Worm (Caenorhabditis elegans) whole organism, L2 larva: ENCODE results near the gene C33D9.13.
A peak's percentile ranks its signal among the peaks of the same experiment; 100 is the strongest.

Experiments
- C34F6.9 ChIP-seq: fragments of 150-350 bp; optimal IDR thresholded peaks from 2 replicates; lab custom pipeline; 2014; ENCODE audit warnings: missing biosample characterization, missing genetic modification characterization
- F13H6.1 ChIP-seq: sonication (generic microtip); optimal IDR thresholded peaks from 2 replicates; lab custom pipeline; 2016; ENCODE audit warnings: missing genetic modification characterization, missing compliant biosample characterization
- R02D3.7 ChIP-seq: fragments of 150-350 bp; optimal IDR thresholded peaks from 2 replicates; lab custom pipeline; 2014; ENCODE audit warnings: missing biosample characterization, missing genetic modification characterization
- Y55F3AM.14 ChIP-seq: fragments of 200-800 bp; sonication (Bioruptor generic); optimal IDR thresholded peaks from 2 replicates; lab custom pipeline; 2018; ENCODE audit warnings: mild to moderate bottlenecking, missing genetic modification characterization, missing compliant biosample characterization
- ZK546.5 ChIP-seq: sonication (generic microtip); optimal IDR thresholded peaks from 2 replicates; lab custom pipeline; 2017; ENCODE audit warnings: missing biosample characterization, missing genetic modification characterization
- aly-2 ChIP-seq: fragments of 150-350 bp; optimal IDR thresholded peaks from 2 replicates; lab custom pipeline; 2014; ENCODE audit warnings: missing biosample characterization, missing genetic modification characterization
- ama-1 ChIP-seq: fragments of 150-350 bp; optimal IDR thresholded peaks from 2 replicates; lab custom pipeline; 2018; ENCODE audit warnings: inconsistent platforms
- blmp-1 ChIP-seq: sonication (generic microtip); optimal IDR thresholded peaks from 2 replicates; lab custom pipeline; 2017; ENCODE audit warnings: missing genetic modification characterization, mild to moderate bottlenecking, missing compliant biosample characterization, antibody characterized with exemption, moderate library complexity; ENCODE audit not compliant: insufficient read depth
- ceh-16 ChIP-seq: fragments of 150-350 bp; optimal IDR thresholded peaks from 2 replicates; lab custom pipeline; 2014; ENCODE audit warnings: missing biosample characterization, missing genetic modification characterization
- ceh-82 ChIP-seq: fragments of 150-350 bp; optimal IDR thresholded peaks from 2 replicates; lab custom pipeline; 2014; ENCODE audit warnings: missing biosample characterization, missing genetic modification characterization
- dmd-4 ChIP-seq: sonication (generic microtip); optimal IDR thresholded peaks from 2 replicates; lab custom pipeline; 2017; ENCODE audit warnings: missing biosample characterization, missing genetic modification characterization
- egl-27 ChIP-seq: sonication (generic microtip); optimal IDR thresholded peaks from 3 replicates; lab custom pipeline; 2017; ENCODE audit warnings: missing biosample characterization, missing genetic modification reagents, missing genetic modification characterization
- elt-1 ChIP-seq: fragments of 150-350 bp; optimal IDR thresholded peaks from 2 replicates; lab custom pipeline; 2014; ENCODE audit warnings: missing biosample characterization, missing genetic modification characterization
- elt-3 ChIP-seq: sonication (generic microtip); optimal IDR thresholded peaks from 2 replicates; lab custom pipeline; 2017; ENCODE audit warnings: missing biosample characterization, missing genetic modification characterization
- fos-1 ChIP-seq: fragments of 150-350 bp; optimal IDR thresholded peaks from 2 replicates; lab custom pipeline; 2014; ENCODE audit warnings: missing biosample characterization, missing genetic modification characterization
- gmeb-1 ChIP-seq: fragments of 150-350 bp; optimal IDR thresholded peaks from 2 replicates; lab custom pipeline; 2014; ENCODE audit warnings: missing biosample characterization, missing genetic modification characterization
- lin-11 ChIP-seq: fragments of 150-350 bp; sonication (generic microtip); optimal IDR thresholded peaks from 2 replicates; lab custom pipeline; 2014; ENCODE audit warnings: missing biosample characterization, missing genetic modification characterization, inconsistent platforms, mixed read lengths
- lin-13 ChIP-seq: fragments of 150-350 bp; optimal IDR thresholded peaks from 2 replicates; lab custom pipeline; 2014; ENCODE audit warnings: missing biosample characterization, missing genetic modification reagents, missing genetic modification characterization
- lin-39 ChIP-seq: fragments of 150-350 bp; optimal IDR thresholded peaks from 2 replicates; lab custom pipeline; 2014; ENCODE audit warnings: missing biosample characterization, missing genetic modification reagents, missing genetic modification characterization
- lsy-2 ChIP-seq, 2 experiments: fragments of 150-350 bp in 1 of 2; sonication (generic microtip) in 1 of 2; optimal IDR thresholded peaks; 2 replicates each; lab custom pipeline; 2014 to 2017; ENCODE audit warnings: missing biosample characterization in 2 of 2, missing genetic modification characterization in 2 of 2
- mab-5 ChIP-seq: fragments of 150-350 bp; optimal IDR thresholded peaks from 2 replicates; lab custom pipeline; 2014; ENCODE audit warnings: missing biosample characterization, missing genetic modification characterization
- mbf-1 ChIP-seq: sonication (generic microtip); optimal IDR thresholded peaks from 2 replicates; lab custom pipeline; 2017; ENCODE audit warnings: missing biosample characterization, missing genetic modification characterization
- mdl-1 ChIP-seq, 2 experiments: fragments of 150-350 bp in 1 of 2; sonication (generic microtip) in 1 of 2; optimal IDR thresholded peaks; 2 replicates each; lab custom pipeline; 2017; ENCODE audit warnings: missing biosample characterization in 2 of 2, missing genetic modification characterization in 2 of 2
- nhr-10 ChIP-seq: sonication (generic microtip); optimal IDR thresholded peaks from 2 replicates; lab custom pipeline; 2017; ENCODE audit warnings: missing biosample characterization, missing genetic modification characterization
- nhr-11 ChIP-seq: fragments of 150-350 bp; optimal IDR thresholded peaks from 2 replicates; lab custom pipeline; 2014; ENCODE audit warnings: missing biosample characterization, missing genetic modification characterization
- nhr-12 ChIP-seq: fragments of 150-350 bp; optimal IDR thresholded peaks from 2 replicates; lab custom pipeline; 2014; ENCODE audit warnings: missing biosample characterization, missing genetic modification characterization
- nhr-129 ChIP-seq: fragments of 150-350 bp; optimal IDR thresholded peaks from 2 replicates; lab custom pipeline; 2014; ENCODE audit warnings: missing biosample characterization, missing genetic modification characterization
- nhr-21 ChIP-seq: fragments of 150-350 bp; optimal IDR thresholded peaks from 2 replicates; lab custom pipeline; 2014; ENCODE audit warnings: missing biosample characterization, missing genetic modification characterization
- nhr-23 ChIP-seq: fragments of 150-350 bp; optimal IDR thresholded peaks from 2 replicates; lab custom pipeline; 2014; ENCODE audit warnings: missing biosample characterization, missing genetic modification reagents, missing genetic modification characterization
- nhr-237 ChIP-seq: fragments of 150-350 bp; optimal IDR thresholded peaks from 2 replicates; lab custom pipeline; 2014; ENCODE audit warnings: missing biosample characterization, missing genetic modification characterization
- nhr-25 ChIP-seq: fragments of 150-350 bp; sonication (generic microtip); optimal IDR thresholded peaks from 3 replicates; lab custom pipeline; 2014; ENCODE audit warnings: missing biosample characterization, missing genetic modification characterization
- nhr-6 ChIP-seq: fragments of 150-350 bp; optimal IDR thresholded peaks from 2 replicates; lab custom pipeline; 2014; ENCODE audit warnings: missing biosample characterization, missing genetic modification characterization
- nhr-77 ChIP-seq: fragments of 150-350 bp; optimal IDR thresholded peaks from 2 replicates; lab custom pipeline; 2014; ENCODE audit warnings: missing biosample characterization, missing genetic modification characterization
- peb-1 ChIP-seq: fragments of 150-350 bp; optimal IDR thresholded peaks from 2 replicates; lab custom pipeline; 2014; ENCODE audit warnings: missing biosample characterization, missing genetic modification characterization
- sem-4 ChIP-seq: fragments of 150-350 bp; optimal IDR thresholded peaks from 2 replicates; lab custom pipeline; 2014; ENCODE audit warnings: missing biosample characterization, missing genetic modification reagents, missing genetic modification characterization
- skn-1 ChIP-seq: sonication (generic microtip); optimal IDR thresholded peaks from 2 replicates; lab custom pipeline; 2017; ENCODE audit warnings: missing biosample characterization, missing genetic modification characterization
- sma-9 ChIP-seq, 2 experiments: fragments of 150-350 bp in 1 of 2; sonication (generic microtip) in 1 of 2; optimal IDR thresholded peaks; 2 replicates each; lab custom pipeline; 2014 to 2016; ENCODE audit warnings: missing genetic modification characterization in 2 of 2, mild to moderate bottlenecking in 1 of 2, missing biosample characterization in 1 of 2, missing compliant biosample characterization in 1 of 2, missing genetic modification reagents in 1 of 2, moderate library complexity in 1 of 2
- unc-39 ChIP-seq: fragments of 150-350 bp; optimal IDR thresholded peaks from 2 replicates; lab custom pipeline; 2014; ENCODE audit warnings: missing biosample characterization, missing genetic modification characterization
- unc-55 ChIP-seq: fragments of 150-350 bp; sonication (generic microtip); optimal IDR thresholded peaks from 3 replicates; lab custom pipeline; 2014; ENCODE audit warnings: missing biosample characterization, missing genetic modification reagents, missing genetic modification characterization
- unc-62 ChIP-seq: fragments of 150-350 bp; optimal IDR thresholded peaks from 2 replicates; lab custom pipeline; 2014; ENCODE audit warnings: missing biosample characterization, missing genetic modification reagents, missing genetic modification characterization
- zag-1 ChIP-seq: fragments of 150-350 bp; optimal IDR thresholded peaks from 2 replicates; lab custom pipeline; 2014; ENCODE audit warnings: missing biosample characterization, missing genetic modification characterization
- ztf-11 ChIP-seq: sonication (generic microtip); optimal IDR thresholded peaks from 2 replicates; lab custom pipeline; 2017; ENCODE audit warnings: missing biosample characterization, missing genetic modification characterization
- ztf-4 ChIP-seq: fragments of 150-350 bp; optimal IDR thresholded peaks from 2 replicates; lab custom pipeline; 2014; ENCODE audit warnings: missing biosample characterization, missing genetic modification characterization

Gene C33D9.13

DNA sequence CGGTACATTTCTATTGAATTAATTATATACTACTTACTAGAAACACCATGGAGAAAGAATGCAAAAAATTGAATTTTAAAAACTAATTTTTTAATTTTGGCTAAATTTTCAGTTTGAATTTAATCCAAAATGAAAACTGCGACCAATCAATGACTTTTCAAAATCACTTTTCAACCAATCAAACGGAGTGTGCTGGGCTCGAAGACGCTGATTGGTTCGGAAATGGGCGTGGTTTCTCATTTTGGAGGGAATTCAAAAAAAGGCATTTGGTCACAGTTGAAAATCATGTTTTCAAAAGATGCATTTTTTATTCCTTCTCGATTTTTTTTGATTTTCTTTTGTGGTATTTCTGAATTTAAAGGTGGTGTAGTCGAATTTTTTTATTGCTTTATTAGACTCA, 36.1 kb downstream of the C33D9.13 start:
- TF ChIP-seq dmd-4 (tag; lab: Kevin White, UChicago) (no peak), elt-1 (tag; lab: Kevin White, UChicago) (no peak), gmeb-1 (tag; lab: Kevin White, UChicago) (no peak), sma-9 (GFP tag; optimal IDR thresholded peaks at IDR 0.05; lab: Kevin White, UChicago) (no peak), sma-9 (tag; optimal IDR thresholded peaks at IDR 0.05; lab: Kevin White, UChicago) (no peak), peb-1 (tag; lab: Kevin White, UChicago) (no peak)
- TF ChIP-seq, all 48 proteins: peak for 0

DNA sequence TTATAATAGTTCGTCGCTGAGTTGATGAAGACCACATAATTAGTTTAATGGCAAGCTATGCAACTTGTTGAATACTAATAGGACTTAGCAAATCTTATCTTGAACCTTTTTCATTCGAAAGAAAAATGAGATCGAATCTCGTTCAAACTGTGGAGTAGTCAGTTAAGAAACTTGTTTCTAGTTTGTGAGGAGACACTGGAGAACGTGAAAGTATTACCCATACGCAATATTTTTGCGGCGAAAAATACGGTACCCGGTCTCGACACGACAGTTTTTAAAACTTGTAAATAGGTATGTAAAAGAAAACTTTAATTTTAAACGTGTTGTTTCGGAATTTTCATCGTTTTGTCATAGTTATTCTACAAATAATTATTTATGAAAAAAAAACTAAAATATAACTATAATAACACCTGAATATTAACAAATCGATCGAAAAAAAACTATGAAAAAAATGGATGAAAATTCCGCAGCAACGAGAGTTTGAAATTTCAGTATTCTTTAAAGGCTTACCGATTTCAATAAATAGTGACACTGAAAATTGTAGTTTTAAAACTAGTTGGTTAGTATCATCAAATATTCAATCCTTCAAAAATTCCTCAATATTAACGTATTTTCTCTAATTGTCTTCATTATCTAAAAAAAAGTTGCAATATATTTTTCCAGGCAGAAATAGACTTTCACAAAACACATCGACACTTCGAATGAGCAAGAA, 39.3 kb downstream of the C33D9.13 start, which contains the start of the genes F20C5.7 and parg-1:
Gene F20C5.7, minus strand, starts transcription at position 101 of the 712 bp plus-strand sequence.
Gene parg-1, plus strand, starts transcription at position 662 of the 712 bp plus-strand sequence.
- no peak for TF ChIP-seq elt-1 (tag; lab: Kevin White, UChicago)
- no peak for TF ChIP-seq ZK546.5
- TF ChIP-seq blmp-1 (tag; lab: Kevin White, UChicago) = no peak
- no peak for TF ChIP-seq nhr-77 (tag; lab: Kevin White, UChicago)
- no peak for TF ChIP-seq lin-13 (GFP tag; lab: Kevin White, UChicago)
- TF ChIP-seq ceh-16 (tag; lab: Kevin White, UChicago) = no peak
- TF ChIP-seq elt-3 = no peak
- no peak for TF ChIP-seq lin-11
- TF ChIP-seq unc-55 (GFP tag; lab: Kevin White, UChicago) = no peak
- no peak for TF ChIP-seq mbf-1 (tag; lab: Kevin White, UChicago)
- no peak for TF ChIP-seq sem-4
- no peak for TF ChIP-seq unc-62 (GFP tag; lab: Kevin White, UChicago)
- TF ChIP-seq sma-9 (GFP tag; optimal IDR thresholded peaks at IDR 0.05; lab: Kevin White, UChicago) = no peak
- TF ChIP-seq sma-9 (tag; optimal IDR thresholded peaks at IDR 0.05; lab: Kevin White, UChicago) = no peak
- no peak for TF ChIP-seq nhr-237 (tag; lab: Kevin White, UChicago)
- TF ChIP-seq gmeb-1 (tag; lab: Kevin White, UChicago) = no peak
- TF ChIP-seq zag-1 (tag; lab: Kevin White, UChicago) = no peak
- TF ChIP-seq lsy-2 (tag; optimal IDR thresholded peaks at IDR 0.05; lab: Kevin White, UChicago) = no peak
- TF ChIP-seq nhr-6 = no peak
- TF ChIP-seq nhr-23 = no peak
- no peak for TF ChIP-seq ceh-82

DNA sequence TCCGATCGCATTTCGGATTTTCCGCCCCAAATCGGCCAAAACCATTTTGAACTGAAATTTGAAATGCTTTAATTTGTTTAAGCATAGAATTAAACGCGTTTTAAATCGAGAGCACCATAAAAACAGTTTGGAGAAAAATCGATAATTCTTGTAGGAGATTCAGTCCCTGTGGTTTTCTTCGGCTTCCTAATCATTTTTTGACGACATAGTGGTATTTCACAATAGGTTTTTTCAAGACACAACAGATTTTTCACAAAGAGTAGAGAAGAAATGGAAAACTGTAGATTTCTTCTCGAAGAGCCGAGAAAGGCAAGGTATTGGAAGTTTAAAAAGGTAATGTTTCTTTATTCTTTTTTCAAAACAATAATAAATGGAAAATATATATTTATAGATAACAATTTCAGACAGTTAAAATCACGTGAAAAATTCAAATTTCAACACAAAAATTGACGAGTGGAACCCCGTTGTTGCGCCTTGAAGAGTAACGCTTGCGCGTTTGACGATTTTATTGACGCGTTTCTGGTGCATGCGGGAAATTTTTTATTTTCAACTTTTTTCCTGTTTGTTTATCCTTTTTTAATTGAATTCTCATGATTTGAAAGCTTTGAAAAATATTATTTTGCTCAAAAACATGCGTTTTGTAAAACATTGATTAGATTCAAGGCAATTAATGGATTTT, 41.3 kb downstream of the C33D9.13 start, which contains the start of gene F21D5.7:
Gene F21D5.7, minus strand, starts transcription at position 51 of the 679 bp plus-strand sequence.
- TF ChIP-seq unc-39 (no peak), ztf-4 (tag; lab: Kevin White, UChicago) (peak; percentile 52), nhr-25 (tag; lab: Kevin White, UChicago) (no peak), ama-1 (lab: Kevin White, UChicago) (no peak), nhr-77 (tag; lab: Kevin White, UChicago) (no peak), Y55F3AM.14 (GFP tag; lab: Kevin White, UChicago) (no peak), nhr-21 (peak; percentile 70), blmp-1 (tag; lab: Kevin White, UChicago) (peak; percentile 43), nhr-23 (no peak), zag-1 (tag; lab: Kevin White, UChicago) (no peak), fos-1 (tag; lab: Kevin White, UChicago) (peak; percentile 55), R02D3.7 (tag; lab: Kevin White, UChicago) (no peak), nhr-11 (tag; lab: Kevin White, UChicago) (no peak), elt-1 (tag; lab: Kevin White, UChicago) (no peak), lin-11 (peak; percentile 55), sem-4 (peak; percentile 37), sma-9 (GFP tag; optimal IDR thresholded peaks at IDR 0.05; lab: Kevin White, UChicago) (peak; percentile 84), sma-9 (tag; optimal IDR thresholded peaks at IDR 0.05; lab: Kevin White, UChicago) (no peak), nhr-129 (tag; lab: Kevin White, UChicago) (peak; percentile 46), nhr-12 (tag; lab: Kevin White, UChicago) (no peak), nhr-237 (tag; lab: Kevin White, UChicago) (no peak), skn-1 (peak; percentile 41), mbf-1 (tag; lab: Kevin White, UChicago) (no peak), ztf-11 (tag; lab: Kevin White, UChicago) (no peak), elt-3 (no peak), mab-5 (tag; lab: Kevin White, UChicago) (peak; percentile 31), mdl-1 (tag; optimal IDR thresholded peaks at IDR 0.05; lab: Kevin White, UChicago) (peak in 1 of 2 experiments; percentile 31), C34F6.9 (tag; lab: Kevin White, UChicago) (peak; percentile 89), peb-1 (tag; lab: Kevin White, UChicago) (no peak), nhr-10 (tag; lab: Kevin White, UChicago) (no peak), ceh-16 (tag; lab: Kevin White, UChicago) (no peak), aly-2 (no peak), nhr-6 (peak; percentile 35), ZK546.5 (peak; percentile 3), ceh-82 (no peak), F13H6.1 (tag; lab: Kevin White, UChicago) (no peak), egl-27 (peak; percentile 11), dmd-4 (tag; lab: Kevin White, UChicago) (peak; percentile 26), lin-39 (tag; lab: Kevin White, UChicago) (no peak), unc-55 (GFP tag; lab: Kevin White, UChicago) (peak; percentile 85)
